Worm (Caenorhabditis elegans) whole organism, L1 larva: ENCODE results near the gene M7.8.

Source experiments
- C16A3.4 ChIP-seq: fragments of 150-350 bp; optimal IDR thresholded peaks from 2 replicates; lab custom pipeline; 2014; ENCODE audit warnings: missing biosample characterization, missing genetic modification characterization
- C34B4.2 ChIP-seq: sonication (generic microtip); optimal IDR thresholded peaks from 2 replicates; lab custom pipeline; 2017; ENCODE audit warnings: mild to moderate bottlenecking, missing genetic modification characterization, missing compliant biosample characterization
- F16B12.6 ChIP-seq: fragments of 150-350 bp; optimal IDR thresholded peaks from 2 replicates; lab custom pipeline; 2014; ENCODE audit warnings: missing biosample characterization, missing genetic modification characterization
- aha-1 ChIP-seq: fragments of 150-350 bp; optimal IDR thresholded peaks from 2 replicates; lab custom pipeline; 2014; ENCODE audit warnings: missing biosample characterization, missing genetic modification characterization
- alr-1 ChIP-seq: fragments of 200-800 bp; sonication (Bioruptor generic); optimal IDR thresholded peaks from 2 replicates; lab custom pipeline; 2018; ENCODE audit warnings: borderline replicate concordance, mild to moderate bottlenecking, missing genetic modification characterization, missing compliant biosample characterization
- blmp-1 ChIP-seq: fragments of 150-350 bp; optimal IDR thresholded peaks from 2 replicates; lab custom pipeline; 2014; ENCODE audit warnings: missing biosample characterization, missing genetic modification characterization
- ceh-82 ChIP-seq, 3 experiments: fragments of 150-350 bp in 1 of 3; sonication (generic microtip) in 2 of 3; optimal IDR thresholded peaks; 2 replicates each; lab custom pipeline; 2014 to 2017; ENCODE audit warnings: missing biosample characterization in 3 of 3, missing genetic modification characterization in 3 of 3
- dpl-1 ChIP-seq, 3 experiments: fragments of 150-350 bp in 2 of 3; sonication (generic microtip) in 1 of 3; optimal IDR thresholded peaks; 2 replicates each; lab custom pipeline; 2014 to 2017; ENCODE audit warnings: missing biosample characterization in 3 of 3, missing genetic modification characterization in 3 of 3, missing genetic modification reagents in 3 of 3
- dsc-1 ChIP-seq: sonication (generic microtip); optimal IDR thresholded peaks from 2 replicates; lab custom pipeline; 2016; ENCODE audit warnings: mild to moderate bottlenecking, missing genetic modification characterization, missing compliant biosample characterization
- efl-1 ChIP-seq, 4 experiments: fragments of 150-350 bp; optimal IDR thresholded peaks in 3 of 4; peaks in 1 of 4; 1 replicate in 1 of 4; 2 replicates in 3 of 4; lab custom pipeline; 2014; ENCODE audit warnings: missing biosample characterization in 2 of 4, missing genetic modification characterization in 2 of 4, missing genetic modification reagents in 2 of 4
- efl-3 ChIP-seq: fragments of 200-800 bp; sonication (Bioruptor generic); optimal IDR thresholded peaks from 2 replicates; lab custom pipeline; 2018; ENCODE audit warnings: mild to moderate bottlenecking, missing genetic modification characterization, missing compliant biosample characterization
- fkh-10 ChIP-seq: sonication (generic microtip); optimal IDR thresholded peaks from 2 replicates; lab custom pipeline; 2017; ENCODE audit warnings: missing biosample characterization, missing genetic modification reagents, missing genetic modification characterization
- grh-1 ChIP-seq: fragments of 200-800 bp; sonication (Bioruptor generic); IDR thresholded peaks from 2 replicates; pipeline ENCODE4 v1.3.6; 2022; ENCODE audit warnings: missing genetic modification reagents, missing genetic modification characterization, missing compliant biosample characterization
- irx-1 ChIP-seq: sonication (generic microtip); optimal IDR thresholded peaks from 2 replicates; lab custom pipeline; 2016; ENCODE audit warnings: missing genetic modification characterization, missing compliant biosample characterization
- isw-1 ChIP-seq: fragments of 200-800 bp; sonication (Bioruptor generic); IDR thresholded peaks from 2 replicates; pipeline ENCODE4 v1.3.6; 2022; ENCODE audit warnings: missing genetic modification characterization, missing compliant biosample characterization
- jun-1 ChIP-seq: fragments of 150-350 bp; optimal IDR thresholded peaks from 2 replicates; lab custom pipeline; 2014; ENCODE audit warnings: missing biosample characterization, missing genetic modification reagents, missing genetic modification characterization
- lin-14 ChIP-seq: fragments of 200-800 bp; sonication (Bioruptor generic); optimal IDR thresholded peaks from 2 replicates; lab custom pipeline; 2018; ENCODE audit warnings: mild to moderate bottlenecking, missing genetic modification characterization, moderate library complexity, missing compliant biosample characterization
- lin-15B ChIP-seq: fragments of 150-350 bp; sonication (generic microtip); optimal IDR thresholded peaks from 3 replicates; lab custom pipeline; 2014; ENCODE audit warnings: missing biosample characterization, missing genetic modification characterization
- lin-35 ChIP-seq, 2 experiments: fragments of 150-350 bp; optimal IDR thresholded peaks; 2 replicates each; lab custom pipeline; 2014; ENCODE audit warnings: missing biosample characterization in 2 of 2, missing genetic modification characterization in 2 of 2, missing genetic modification reagents in 2 of 2
- lin-39 ChIP-seq: fragments of 150-350 bp; optimal IDR thresholded peaks from 2 replicates; lab custom pipeline; 2014; ENCODE audit warnings: missing biosample characterization, missing genetic modification reagents, missing genetic modification characterization
- mab-9 ChIP-seq: fragments of 200-800 bp; sonication (Bioruptor generic); IDR thresholded peaks from 2 replicates; pipeline ENCODE4 v1.3.6; 2022; ENCODE audit warnings: missing genetic modification reagents, missing genetic modification characterization, missing compliant biosample characterization
- mef-2 ChIP-seq: fragments of 150-350 bp; optimal IDR thresholded peaks from 2 replicates; lab custom pipeline; 2014; ENCODE audit warnings: missing biosample characterization, missing genetic modification characterization
- nhr-19 ChIP-seq: fragments of 200-800 bp; sonication (Bioruptor generic); conservative IDR thresholded peaks from 2 replicates; pipeline ENCODE4 v1.3.6; 2022; ENCODE audit warnings: missing genetic modification characterization, missing compliant biosample characterization
- nhr-20 ChIP-seq: sonication (generic microtip); optimal IDR thresholded peaks from 2 replicates; lab custom pipeline; 2016; ENCODE audit warnings: mild to moderate bottlenecking, missing genetic modification characterization, missing compliant biosample characterization
- nhr-237 ChIP-seq: fragments of 150-350 bp; optimal IDR thresholded peaks from 2 replicates; lab custom pipeline; 2014; ENCODE audit warnings: missing biosample characterization, missing genetic modification characterization
- nhr-47 ChIP-seq: sonication (generic microtip); optimal IDR thresholded peaks from 2 replicates; lab custom pipeline; 2016; ENCODE audit warnings: mild to moderate bottlenecking, missing genetic modification characterization, moderate library complexity, missing compliant biosample characterization
- nhr-71 ChIP-seq: sonication (generic microtip); optimal IDR thresholded peaks from 2 replicates; lab custom pipeline; 2016; ENCODE audit warnings: mild to moderate bottlenecking, missing genetic modification characterization, moderate library complexity, missing compliant biosample characterization
- nhr-76 ChIP-seq: sonication (generic microtip); optimal IDR thresholded peaks from 2 replicates; lab custom pipeline; 2017; ENCODE audit warnings: missing biosample characterization, missing genetic modification characterization
- nhr-77 ChIP-seq: fragments of 150-350 bp; optimal IDR thresholded peaks from 2 replicates; lab custom pipeline; 2014; ENCODE audit warnings: missing biosample characterization, missing genetic modification characterization
- nhr-84 ChIP-seq: sonication (generic microtip); optimal IDR thresholded peaks from 2 replicates; lab custom pipeline; 2017; ENCODE audit warnings: missing biosample characterization, missing genetic modification characterization
- nhr-85 ChIP-seq: sonication (generic microtip); peaks from one replicate; lab custom pipeline; 2016; ENCODE audit warnings: missing genetic modification characterization, inconsistent platforms, missing compliant biosample characterization
- nhr-90 ChIP-seq: sonication (generic microtip); optimal IDR thresholded peaks from 2 replicates; lab custom pipeline; 2016; ENCODE audit warnings: mild to moderate bottlenecking, missing genetic modification characterization, missing compliant biosample characterization; ENCODE audit not compliant: poor library complexity
- rnt-1 ChIP-seq: sonication (generic microtip); optimal IDR thresholded peaks from 2 replicates; lab custom pipeline; 2016; ENCODE audit warnings: mild to moderate bottlenecking, missing genetic modification characterization, moderate library complexity, missing compliant biosample characterization
- snu-23 ChIP-seq: sonication (generic microtip); optimal IDR thresholded peaks from 2 replicates; lab custom pipeline; 2016; ENCODE audit warnings: missing genetic modification characterization, missing compliant biosample characterization
- sptf-1 ChIP-seq: fragments of 150-350 bp; optimal IDR thresholded peaks from 2 replicates; lab custom pipeline; 2014; ENCODE audit warnings: missing biosample characterization, missing genetic modification characterization
- sup-37 ChIP-seq: fragments of 200-800 bp; sonication (Bioruptor generic); optimal IDR thresholded peaks from 2 replicates; lab custom pipeline; 2018; ENCODE audit warnings: mild to moderate bottlenecking, missing genetic modification characterization, missing compliant biosample characterization
- swsn-7 ChIP-seq: sonication (generic microtip); optimal IDR thresholded peaks from 2 replicates; lab custom pipeline; 2016; ENCODE audit warnings: missing genetic modification characterization, missing compliant biosample characterization
- tbx-2 ChIP-seq: sonication (generic microtip); optimal IDR thresholded peaks from 2 replicates; lab custom pipeline; 2016; ENCODE audit warnings: missing genetic modification characterization, missing compliant biosample characterization
- unc-130 ChIP-seq: fragments of 150-350 bp; optimal IDR thresholded peaks from 2 replicates; lab custom pipeline; 2017; ENCODE audit warnings: missing biosample characterization, missing genetic modification characterization, inconsistent platforms
- unc-62 ChIP-seq: fragments of 150-350 bp; optimal IDR thresholded peaks from 2 replicates; lab custom pipeline; 2014; ENCODE audit warnings: missing biosample characterization, missing genetic modification reagents, missing genetic modification characterization
- unc-86 ChIP-seq: sonication (generic microtip); optimal IDR thresholded peaks from 2 replicates; lab custom pipeline; 2016; ENCODE audit warnings: missing genetic modification characterization, missing compliant biosample characterization
- unc-98 ChIP-seq: fragments of 200-800 bp; sonication (Bioruptor generic); IDR thresholded peaks from 2 replicates; pipeline ENCODE4 v1.3.6; 2022; ENCODE audit warnings: missing genetic modification characterization, missing compliant biosample characterization
- xbp-1 ChIP-seq: sonication (generic microtip); optimal IDR thresholded peaks from 2 replicates; lab custom pipeline; 2016; ENCODE audit warnings: missing genetic modification characterization, missing compliant biosample characterization
- zag-1 ChIP-seq: fragments of 150-350 bp; optimal IDR thresholded peaks from 2 replicates; lab custom pipeline; 2014; ENCODE audit warnings: missing biosample characterization, missing genetic modification characterization
- zip-4 ChIP-seq: fragments of 200-800 bp; sonication (Bioruptor generic); optimal IDR thresholded peaks from 2 replicates; lab custom pipeline; 2018; ENCODE audit warnings: mild to moderate bottlenecking, missing genetic modification characterization, moderate library complexity, missing compliant biosample characterization

M7.8 gene

ce11 chrIV:11094974-11095373 is at the start of gene M7.8:
Gene M7.8, minus strand, starts transcription at chrIV:11095085.
- TF ChIP-seq nhr-76 (tag; lab: Kevin White, UChicago) (no peak), fkh-10 (GFP tag; lab: Kevin White, UChicago) (peak; percentile 78), unc-86 (peak; percentile 41), blmp-1 (tag; lab: Kevin White, UChicago) (no peak), nhr-47 (tag; lab: Kevin White, UChicago) (peak; percentile 18), lin-15B (tag; lab: Kevin White, UChicago) (no peak), rnt-1 (tag; lab: Kevin White, UChicago) (no peak), zag-1 (tag; lab: Kevin White, UChicago) (peak; percentile 88), efl-3 (GFP tag; lab: Kevin White, UChicago) (no peak), jun-1 (tag; lab: Kevin White, UChicago) (no peak), nhr-19 (GFP tag; lab: Robert Waterston, UW) (no peak), nhr-77 (tag; lab: Kevin White, UChicago) (no peak), lin-35 (GFP tag; optimal IDR thresholded peaks at IDR 0.05; lab: Kevin White, UChicago) (no peak), aha-1 (no peak), nhr-84 (no peak), sptf-1 (no peak), lin-14 (peak; percentile 79), snu-23 (GFP tag; lab: Kevin White, UChicago) (no peak), nhr-90 (no peak)

DNA sequence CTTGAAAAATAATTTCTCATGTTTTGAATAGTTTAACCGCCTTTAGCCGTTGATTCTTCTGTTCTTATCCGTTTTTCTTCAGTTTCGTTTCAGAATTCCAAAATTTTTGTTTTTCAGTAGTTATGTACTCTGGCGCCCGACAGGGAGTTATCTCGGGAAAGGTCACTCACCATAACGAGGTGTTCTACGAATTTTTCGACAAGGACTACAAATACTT is 48.3 kb upstream of the M7.8 start, which contains the start of gene F01G4.4:
Gene F01G4.4, plus strand, starts transcription at position 118 of the 217 bp plus-strand sequence.
- TF ChIP-seq dpl-1 (GFP tag; optimal IDR thresholded peaks at IDR 0.05; lab: Kevin White, UChicago) (no peak), swsn-7 (tag; lab: Kevin White, UChicago) (no peak), C34B4.2 (tag; lab: Kevin White, UChicago) (no peak), mef-2 (no peak), nhr-47 (tag; lab: Kevin White, UChicago) (no peak), aha-1 (no peak), unc-98 (GFP tag; lab: Robert Waterston, UW) (no peak)

DNA sequence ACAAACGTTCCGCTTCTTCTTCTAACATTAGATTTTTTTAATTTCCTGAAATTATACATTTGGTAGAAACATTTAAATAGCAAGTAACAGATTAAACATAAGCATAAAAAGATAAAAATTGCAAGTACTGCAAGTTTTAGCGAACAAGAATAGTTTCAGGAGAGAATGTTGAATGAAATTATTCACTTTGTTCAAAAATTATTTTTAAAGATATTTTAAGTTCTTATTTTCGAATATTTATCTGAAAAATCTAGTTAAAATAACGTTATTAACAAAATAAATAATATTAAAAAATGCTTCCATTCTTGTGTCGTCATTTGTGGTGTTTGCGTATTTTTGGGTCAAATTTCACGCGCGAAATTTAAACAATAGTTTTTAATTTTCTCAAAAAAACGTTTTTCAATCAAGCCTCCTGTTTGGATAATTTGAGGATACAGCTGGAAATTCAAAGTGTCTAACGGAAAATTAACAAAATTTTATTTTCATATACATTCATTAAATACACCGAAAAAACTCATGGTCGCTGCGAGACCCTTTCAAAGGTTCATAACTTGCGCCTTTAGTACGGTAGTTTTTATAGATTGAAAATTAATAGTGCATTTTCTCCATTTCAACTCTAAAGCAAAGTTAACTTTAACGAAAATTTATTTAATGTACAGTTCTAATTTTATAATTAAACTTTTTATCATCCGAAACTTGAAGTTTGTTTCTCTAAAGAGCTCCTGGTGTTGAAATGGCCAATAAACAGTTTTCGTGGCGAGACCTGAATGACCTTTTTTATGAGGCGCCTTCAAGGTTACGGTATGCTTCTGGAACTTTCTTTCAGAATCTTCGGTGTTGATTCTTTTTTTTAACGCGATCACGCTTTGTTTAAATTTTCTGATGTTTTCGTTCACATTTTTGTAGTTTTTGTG is 47.7 kb upstream of the M7.8 start, which contains the start of gene skih-2:
Gene skih-2, minus strand, starts transcription at position 51 of the 914 bp plus-strand sequence.
- TF ChIP-seq zip-4 (no peak), dpl-1 (GFP tag; optimal IDR thresholded peaks at IDR 0.05; lab: Kevin White, UChicago) (peak; percentile 92 to 95 (median 93)), nhr-237 (no peak), alr-1 (tag; lab: Kevin White, UChicago) (no peak), blmp-1 (tag; lab: Kevin White, UChicago) (peak; percentile 27), mef-2 (no peak), snu-23 (GFP tag; lab: Kevin White, UChicago) (peak; percentile 55), nhr-20 (tag; lab: Kevin White, UChicago) (peak; percentile 36), lin-15B (tag; lab: Kevin White, UChicago) (peak; percentile 32), nhr-19 (GFP tag; lab: Robert Waterston, UW) (peak; percentile 68), lin-35 (GFP tag; optimal IDR thresholded peaks at IDR 0.05; lab: Kevin White, UChicago) (peak; percentile 94 to 95), unc-62 (GFP tag; lab: Kevin White, UChicago) (no peak), nhr-47 (tag; lab: Kevin White, UChicago) (peak; percentile 71), nhr-71 (tag; lab: Kevin White, UChicago) (peak; percentile 64), rnt-1 (tag; lab: Kevin White, UChicago) (peak; percentile 18), lin-39 (peak; percentile 18), xbp-1 (peak; percentile 78), unc-130 (tag; lab: Kevin White, UChicago) (no peak), F16B12.6 (tag; lab: Kevin White, UChicago) (peak; percentile 88), nhr-76 (tag; lab: Kevin White, UChicago) (no peak), zag-1 (tag; lab: Kevin White, UChicago) (peak; percentile 58), isw-1 (peak; percentile 26), dsc-1 (tag; lab: Kevin White, UChicago) (peak; percentile 37), C16A3.4 (peak; percentile 38), efl-1 (optimal IDR thresholded peaks at IDR 0.05; lab: Kevin White, UChicago) (peak; percentile 85 to 93), efl-1 (GFP tag; optimal IDR thresholded peaks at IDR 0.05 in 1 of 2; lab: Kevin White, UChicago) (peak; percentile 95 to 99), swsn-7 (tag; lab: Kevin White, UChicago) (peak; percentile 52), grh-1 (no peak), sup-37 (no peak), ceh-82 (tag; optimal IDR thresholded peaks at IDR 0.05; lab: Kevin White, UChicago) (peak in 2 of 3 experiments; percentile 12 to 41), nhr-85 (tag; lab: Kevin White, UChicago) (peak; percentile 68), unc-98 (GFP tag; lab: Robert Waterston, UW) (no peak), mab-9 (GFP tag; lab: Robert Waterston, UW) (no peak), nhr-90 (peak; percentile 32), tbx-2 (tag; lab: Kevin White, UChicago) (peak; percentile 49), irx-1 (peak; percentile 40)
